Fruit fly (Drosophila melanogaster) whole organism, embryonic: ENCODE measurements around the gene RhoGAP18B.

Experiments
- ATbp ChIP-seq: fragments of 200-800 bp; sonication (Bioruptor generic); optimal IDR thresholded peaks from 2 replicates; lab custom pipeline; 2017; ENCODE audit warnings: missing biosample characterization, mild to moderate bottlenecking, missing genetic modification characterization, missing genetic modification reagents
- Awh ChIP-seq: fragments of 200-800 bp; sonication (Bioruptor generic); IDR thresholded peaks from 2 replicates; pipeline ENCODE4, ENCODE4 v1.3.6; 2022; ENCODE audit warnings: missing biosample characterization, missing genetic modification characterization
- CG10267 ChIP-seq: fragments of 200-800 bp; sonication (Bioruptor generic); optimal IDR thresholded peaks from 2 replicates; lab custom pipeline; 2018; ENCODE audit warnings: missing biosample characterization, mild to moderate bottlenecking, missing genetic modification characterization, moderate library complexity
- CG12744 ChIP-seq: fragments of 200-800 bp; sonication (Bioruptor generic); optimal IDR thresholded peaks from 2 replicates; lab custom pipeline; 2016; ENCODE audit warnings: missing biosample characterization, missing genetic modification characterization
- CG13287 ChIP-seq: fragments of 200-800 bp; sonication (Bioruptor generic); IDR thresholded peaks from 2 replicates; pipeline ENCODE4 v1.3.6; 2022; ENCODE audit warnings: missing biosample characterization, missing genetic modification characterization; ENCODE audit not compliant: partially characterized antibody
- CG13424 ChIP-seq: fragments of 200-800 bp; sonication (Bioruptor generic); optimal IDR thresholded peaks from 2 replicates; lab custom pipeline; 2019; ENCODE audit warnings: missing biosample characterization, mild to moderate bottlenecking, missing genetic modification characterization, moderate library complexity
- CG17612 ChIP-seq: fragments of 200-800 bp; sonication (Bioruptor generic); IDR thresholded peaks from 2 replicates; pipeline ENCODE4 v1.3.6; 2022; ENCODE audit warnings: missing biosample characterization, missing genetic modification characterization
- CG17912 ChIP-seq: fragments of 200-800 bp; sonication (Bioruptor generic); optimal IDR thresholded peaks from 2 replicates; lab custom pipeline; 2018; ENCODE audit warnings: missing biosample characterization, mild to moderate bottlenecking, missing genetic modification characterization
- CG18599 ChIP-seq: fragments of 200-800 bp; sonication (Bioruptor generic); optimal IDR thresholded peaks from 3 replicates; lab custom pipeline; 2017; ENCODE audit warnings: missing biosample characterization, missing genetic modification characterization, mild to moderate bottlenecking, moderate library complexity, missing genetic modification reagents
- CG18619 ChIP-seq: fragments of 200-800 bp; sonication (Bioruptor generic); optimal IDR thresholded peaks from 3 replicates; lab custom pipeline; 2017; ENCODE audit warnings: missing biosample characterization, mild to moderate bottlenecking, missing genetic modification characterization
- CG3407 ChIP-seq: fragments of 200-800 bp; sonication (Bioruptor generic); optimal IDR thresholded peaks from 2 replicates; lab custom pipeline; 2018; ENCODE audit warnings: missing biosample characterization, mild to moderate bottlenecking, missing genetic modification characterization
- CG3847 ChIP-seq: fragments of 200-800 bp; sonication (Bioruptor generic); IDR thresholded peaks from 2 replicates; pipeline ENCODE4 v1.3.6; 2022; ENCODE audit warnings: missing biosample characterization, missing genetic modification characterization
- CG4328 ChIP-seq: fragments of 200-800 bp; sonication (Bioruptor generic); optimal IDR thresholded peaks from 3 replicates; lab custom pipeline; 2017; ENCODE audit warnings: missing biosample characterization, missing genetic modification reagents, missing genetic modification characterization
- CG4707 ChIP-seq: fragments of 200-800 bp; sonication (Bioruptor generic); optimal IDR thresholded peaks from 2 replicates; lab custom pipeline; 2018; ENCODE audit warnings: missing biosample characterization, mild to moderate bottlenecking, missing genetic modification characterization, moderate library complexity
- CG4730 ChIP-seq: fragments of 200-800 bp; sonication (Bioruptor generic); IDR thresholded peaks from 2 replicates; pipeline ENCODE4 v1.3.6; 2022; ENCODE audit warnings: missing biosample characterization, missing genetic modification characterization
- CG4820 ChIP-seq: fragments of 200-800 bp; sonication (Bioruptor generic); optimal IDR thresholded peaks from 3 replicates; lab custom pipeline; 2016; ENCODE audit warnings: missing biosample characterization, missing genetic modification characterization
- CG6683 ChIP-seq: fragments of 200-800 bp; sonication (Bioruptor generic); optimal IDR thresholded peaks from 2 replicates; lab custom pipeline; 2017; ENCODE audit warnings: missing biosample characterization, mild to moderate bottlenecking, missing genetic modification characterization, missing genetic modification reagents
- CG6854 ChIP-seq: fragments of 200-800 bp; sonication (Bioruptor generic); optimal IDR thresholded peaks from 3 replicates; lab custom pipeline; 2017; ENCODE audit warnings: missing biosample characterization, mild to moderate bottlenecking, missing genetic modification characterization
- CG7745 ChIP-seq: fragments of 200-800 bp; sonication (Bioruptor generic); optimal IDR thresholded peaks from 2 replicates; lab custom pipeline; 2018; ENCODE audit warnings: missing biosample characterization, mild to moderate bottlenecking, missing genetic modification characterization, moderate library complexity
- CG8388 ChIP-seq: fragments of 200-800 bp; sonication (Bioruptor generic); optimal IDR thresholded peaks from 2 replicates; lab custom pipeline; 2019; ENCODE audit warnings: missing biosample characterization, mild to moderate bottlenecking, missing genetic modification characterization, moderate library complexity
- CG9215 ChIP-seq: fragments of 200-800 bp; sonication (Bioruptor generic); IDR thresholded peaks from 2 replicates; pipeline ENCODE4 v1.3.6; 2022; ENCODE audit warnings: missing biosample characterization, missing genetic modification characterization
- CG9727 ChIP-seq: fragments of 200-800 bp; sonication (Bioruptor generic); optimal IDR thresholded peaks from 3 replicates; lab custom pipeline; 2017; ENCODE audit warnings: missing biosample characterization, mild to moderate bottlenecking, missing genetic modification characterization
- CG9876 ChIP-seq: fragments of 200-800 bp; sonication (Bioruptor generic); optimal IDR thresholded peaks from 2 replicates; lab custom pipeline; 2016; ENCODE audit warnings: missing biosample characterization, missing genetic modification characterization
- CHES-1-like ChIP-seq: fragments of 200-800 bp; sonication (Bioruptor generic); optimal IDR thresholded peaks from 2 replicates; lab custom pipeline; 2016; ENCODE audit warnings: missing biosample characterization, missing genetic modification characterization
- D ChIP-seq, 2 experiments: fragments of 200-800 bp in 1 of 2; fragments of >200 bp in 1 of 2; sonication (Bioruptor generic) in 1 of 2; optimal IDR thresholded peaks; 2 replicates in 1 of 2; 3 replicates in 1 of 2; lab custom pipeline; 2017; ENCODE audit warnings: mild to moderate bottlenecking in 1 of 2, missing biosample characterization in 1 of 2, missing genetic modification characterization in 1 of 2, missing genetic modification reagents in 1 of 2
- Deaf1 ChIP-seq: fragments of 200-800 bp; optimal IDR thresholded peaks from 3 replicates; lab custom pipeline; 2019; ENCODE audit warnings: missing biosample characterization, mild to moderate bottlenecking, missing genetic modification characterization, moderate library complexity
- Eip74EF ChIP-seq, 2 experiments: fragments of 200-800 bp in 1 of 2; fragments of >200 bp in 1 of 2; sonication (Bioruptor generic) in 1 of 2; optimal IDR thresholded peaks; 2 replicates each; lab custom pipeline; 2017 to 2019; ENCODE audit warnings: missing biosample characterization in 2 of 2, missing genetic modification characterization in 2 of 2, mild to moderate bottlenecking in 1 of 2, moderate library complexity in 1 of 2
- Nf-YC ChIP-seq: fragments of 200-800 bp; optimal IDR thresholded peaks from 3 replicates; lab custom pipeline; 2019; ENCODE audit warnings: missing biosample characterization, mild to moderate bottlenecking, missing genetic modification characterization, moderate library complexity
- Poxn ChIP-seq: fragments of 200-800 bp; sonication (Bioruptor generic); IDR thresholded peaks from 2 replicates; pipeline ENCODE4 v1.3.6; 2022; ENCODE audit warnings: missing biosample characterization, missing genetic modification characterization
- TFAM ChIP-seq: fragments of 200-800 bp; sonication (Bioruptor generic); optimal IDR thresholded peaks from 2 replicates; lab custom pipeline; 2017; ENCODE audit warnings: missing biosample characterization, missing genetic modification characterization, inconsistent platforms
- Vsx1 ChIP-seq: fragments of 200-800 bp; sonication (Bioruptor generic); optimal IDR thresholded peaks from 2 replicates; lab custom pipeline; 2017; ENCODE audit warnings: missing biosample characterization, mild to moderate bottlenecking, missing genetic modification characterization, missing genetic modification reagents
- ab ChIP-seq: fragments of 200-800 bp; sonication (Bioruptor generic); optimal IDR thresholded peaks from 2 replicates; lab custom pipeline; 2016; ENCODE audit warnings: missing biosample characterization, missing genetic modification characterization
- chif ChIP-seq, 2 experiments: fragments of 200-800 bp; sonication (Bioruptor generic); optimal IDR thresholded peaks; 3 replicates each; lab custom pipeline; 2016; ENCODE audit warnings: missing biosample characterization in 2 of 2, missing genetic modification characterization in 2 of 2
- chn ChIP-seq: fragments of 200-800 bp; sonication (Bioruptor generic); optimal IDR thresholded peaks from 2 replicates; lab custom pipeline; 2016; ENCODE audit warnings: missing biosample characterization, missing genetic modification characterization
- corto ChIP-seq: fragments of 200-800 bp; sonication (Bioruptor generic); optimal IDR thresholded peaks from 2 replicates; lab custom pipeline; 2016; ENCODE audit warnings: missing biosample characterization, mild to moderate bottlenecking, missing genetic modification characterization, moderate library complexity
- ewg ChIP-seq: fragments of 200-800 bp; sonication (Bioruptor generic); optimal IDR thresholded peaks from 3 replicates; lab custom pipeline; 2017; ENCODE audit warnings: mild to moderate bottlenecking, missing biosample characterization, missing genetic modification reagents, missing genetic modification characterization
- fd102C ChIP-seq: fragments of 200-800 bp; sonication (Bioruptor generic); optimal IDR thresholded peaks from 2 replicates; lab custom pipeline; 2018; ENCODE audit warnings: missing biosample characterization, mild to moderate bottlenecking, missing genetic modification characterization, moderate library complexity
- hth ChIP-seq: fragments of >200 bp; optimal IDR thresholded peaks from 2 replicates; lab custom pipeline; 2017; ENCODE audit warnings: inconsistent platforms
- knrl ChIP-seq: fragments of 200-800 bp; sonication (Bioruptor generic); IDR thresholded peaks from 3 replicates; pipeline ENCODE4 v1.3.6; 2022; ENCODE audit warnings: missing biosample characterization, missing genetic modification characterization; ENCODE audit not compliant: partially characterized antibody
- mam ChIP-seq: fragments of 200-800 bp; sonication (Bioruptor generic); optimal IDR thresholded peaks from 3 replicates; lab custom pipeline; 2016; ENCODE audit warnings: missing biosample characterization, missing genetic modification characterization
- odd ChIP-seq: fragments of 200-800 bp; sonication (Bioruptor generic); optimal IDR thresholded peaks from 2 replicates; lab custom pipeline; 2017; ENCODE audit warnings: missing biosample characterization, mild to moderate bottlenecking, missing genetic modification characterization
- pb ChIP-seq: fragments of 200-800 bp; sonication (Bioruptor generic); optimal IDR thresholded peaks from 3 replicates; lab custom pipeline; 2016; ENCODE audit warnings: missing biosample characterization, missing genetic modification characterization
- pita ChIP-seq: fragments of 200-800 bp; sonication (Bioruptor generic); optimal IDR thresholded peaks from 2 replicates; lab custom pipeline; 2017; ENCODE audit warnings: missing biosample characterization, mild to moderate bottlenecking, missing genetic modification characterization
- ranshi ChIP-seq: fragments of 200-800 bp; sonication (Bioruptor generic); IDR thresholded peaks from 2 replicates; pipeline ENCODE4 v1.3.6; 2022; ENCODE audit warnings: missing biosample characterization, missing genetic modification characterization
- sc ChIP-seq, 3 experiments: fragments of >200 bp in 2 of 3; fragments of 200-800 bp in 1 of 3; sonication (Bioruptor generic) in 1 of 3; optimal IDR thresholded peaks; 2 replicates in 2 of 3; 3 replicates in 1 of 3; lab custom pipeline; 2017; ENCODE audit warnings: mild to moderate bottlenecking in 1 of 3, missing biosample characterization in 1 of 3, missing genetic modification characterization in 1 of 3, missing genetic modification reagents in 1 of 3
- sd ChIP-seq: fragments of 200-800 bp; sonication (Bioruptor generic); optimal IDR thresholded peaks from 3 replicates; lab custom pipeline; 2018; ENCODE audit warnings: missing biosample characterization, mild to moderate bottlenecking, missing genetic modification characterization, moderate library complexity
- sima ChIP-seq: fragments of 200-800 bp; sonication (Bioruptor generic); optimal IDR thresholded peaks from 2 replicates; lab custom pipeline; 2016; ENCODE audit warnings: missing biosample characterization, missing genetic modification characterization
- sna ChIP-seq: fragments of 200-800 bp; sonication (Bioruptor generic); IDR thresholded peaks from 2 replicates; pipeline ENCODE4 v1.3.6; 2022; ENCODE audit warnings: missing biosample characterization, missing genetic modification characterization; ENCODE audit not compliant: partially characterized antibody

Gene RhoGAP18B

dm6 chrX:19179696-19180255 is 12.9 kb upstream of the RhoGAP18B start, which contains the start of the genes CG7556 and CG7453 (continued):
- TF ChIP-seq CG18619 (GFP tag; lab: Kevin White, UChicago): peak; percentile 64
- peak; percentile 77 for TF ChIP-seq CG13424 (tag; lab: Kevin White, UChicago)
- peak; percentile 64 for TF ChIP-seq CG9215 (GFP tag; lab: Robert Waterston, UW)
- TF ChIP-seq CG8388 (GFP tag; lab: Kevin White, UChicago): peak; percentile 64
- no peak for TF ChIP-seq CG17612 (GFP tag; lab: Robert Waterston, UW)
- TF ChIP-seq ewg: peak; percentile 64
- TF ChIP-seq Nf-YC (tag; lab: Kevin White, UChicago): peak; percentile 70
- peak; percentile 72 to 79 for TF ChIP-seq chif (GFP tag; optimal IDR thresholded peaks at IDR 0.05; lab: Kevin White, UChicago)
- 0 out of 2 replicates have a peak, but pooled peaks have one; percentile 14 for TF ChIP-seq CG13287 (GFP tag; lab: Robert Waterston, UW)
- TF ChIP-seq CG4730 (GFP tag; lab: Robert Waterston, UW): peak; percentile 31; the same call in 1 of the 2 replicates
- no peak for TF ChIP-seq CG17912 (GFP tag; lab: Kevin White, UChicago)
- peak; percentile 67 for TF ChIP-seq CG3847 (GFP tag; lab: Robert Waterston, UW)
- no peak for TF ChIP-seq sna
- TF ChIP-seq ranshi (GFP tag; lab: Robert Waterston, UW): peak; percentile 62; the same call in 1 of the 2 replicates
- TF ChIP-seq CG6683: peak; percentile 42
- TF ChIP-seq sima (GFP tag; lab: Kevin White, UChicago): peak; percentile 33
- TF ChIP-seq CG10267 (tag; lab: Kevin White, UChicago): peak; percentile 76
- peak; percentile 41 for TF ChIP-seq CG12744 (GFP tag; lab: Kevin White, UChicago)
- no peak for TF ChIP-seq corto (GFP tag; lab: Kevin White, UChicago)
- TF ChIP-seq fd102C (GFP tag; lab: Kevin White, UChicago): no peak
- TF ChIP-seq Awh (GFP tag; lab: Robert Waterston, UW): no peak
- TF ChIP-seq ab: peak; percentile 55
- peak; percentile 40 for TF ChIP-seq Deaf1 (tag; lab: Kevin White, UChicago)
- TF ChIP-seq CG4707 (GFP tag; lab: Kevin White, UChicago): no peak
- TF ChIP-seq pb (GFP tag; lab: Kevin White, UChicago): peak; percentile 45
- TF ChIP-seq ATbp (GFP tag; lab: Kevin White, UChicago): no peak
- peak; percentile 79 for TF ChIP-seq mam (GFP tag; lab: Kevin White, UChicago)
- peak; percentile 68 for TF ChIP-seq CG9876 (GFP tag; lab: Kevin White, UChicago)
- no peak for TF ChIP-seq CG7745 (tag; lab: Kevin White, UChicago)
- TF ChIP-seq CG6854 (GFP tag; lab: Kevin White, UChicago): no peak
- TF ChIP-seq CG4328 (GFP tag; lab: Kevin White, UChicago): peak; percentile 59
- TF ChIP-seq sd: peak; percentile 4
- TF ChIP-seq D (optimal IDR thresholded peaks at IDR 0.05; lab: Kevin White, UChicago): no peak
- peak; percentile 56 for TF ChIP-seq D (GFP tag; optimal IDR thresholded peaks at IDR 0.05; lab: Kevin White, UChicago)
- peak; percentile 58 for TF ChIP-seq odd (GFP tag; lab: Kevin White, UChicago)
- TF ChIP-seq Eip74EF (GFP tag; optimal IDR thresholded peaks at IDR 0.05; lab: Kevin White, UChicago): peak in 1 of 2 experiments; percentile 51
- TF ChIP-seq CG9727 (GFP tag; lab: Kevin White, UChicago): peak; percentile 78
- no peak for TF ChIP-seq knrl (GFP tag; lab: Robert Waterston, UW)
- peak; percentile 82 for TF ChIP-seq CHES-1-like
- TF ChIP-seq hth: no peak
- TF ChIP-seq Vsx1 (GFP tag; lab: Kevin White, UChicago): no peak
- peak; percentile 74 for TF ChIP-seq CG18599
- peak; percentile 60 for TF ChIP-seq CG4820 (GFP tag; lab: Kevin White, UChicago)
- no peak for TF ChIP-seq TFAM (GFP tag; lab: Kevin White, UChicago)
- no peak for TF ChIP-seq sc (optimal IDR thresholded peaks at IDR 0.05; lab: Kevin White, UChicago)
- peak; percentile 46 for TF ChIP-seq sc (GFP tag; optimal IDR thresholded peaks at IDR 0.05; lab: Kevin White, UChicago)
- TF ChIP-seq Poxn (GFP tag; lab: Robert Waterston, UW): no peak
- peak; percentile 35 for TF ChIP-seq CG3407
- TF ChIP-seq chn (GFP tag; lab: Kevin White, UChicago): peak; percentile 72
- TF ChIP-seq pita (GFP tag; lab: Kevin White, UChicago): no peak
